Fruit fly (Drosophila melanogaster) whole organism, embryonic: ENCODE measurements around the gene Phs.

Source experiments
- ATbp ChIP-seq: fragments of 200-800 bp; sonication (Bioruptor generic); optimal IDR thresholded peaks from 2 replicates; lab custom pipeline; 2017; ENCODE audit warnings: missing biosample characterization, mild to moderate bottlenecking, missing genetic modification characterization, missing genetic modification reagents
- BtbVII ChIP-seq: fragments of 200-800 bp; sonication (Bioruptor generic); optimal IDR thresholded peaks from 3 replicates; lab custom pipeline; 2017; ENCODE audit warnings: missing biosample characterization, mild to moderate bottlenecking, missing genetic modification characterization
- CG10209 ChIP-seq: fragments of 200-800 bp; sonication (Bioruptor generic); optimal IDR thresholded peaks from 3 replicates; lab custom pipeline; 2017; ENCODE audit warnings: missing biosample characterization, mild to moderate bottlenecking, missing genetic modification characterization, missing genetic modification reagents
- CG10267 ChIP-seq: fragments of 200-800 bp; sonication (Bioruptor generic); optimal IDR thresholded peaks from 2 replicates; lab custom pipeline; 2018; ENCODE audit warnings: missing biosample characterization, mild to moderate bottlenecking, missing genetic modification characterization, moderate library complexity
- CG11085 ChIP-seq: fragments of 200-800 bp; sonication (Bioruptor generic); IDR thresholded peaks from 2 replicates; pipeline ENCODE4 v1.3.6; 2022; ENCODE audit warnings: missing biosample characterization, missing genetic modification characterization
- CG11247 ChIP-seq: fragments of 200-800 bp; sonication (Bioruptor generic); IDR thresholded peaks from 2 replicates; pipeline ENCODE4 v1.3.6; 2022; ENCODE audit warnings: missing biosample characterization, missing genetic modification characterization
- CG12104 ChIP-seq: fragments of 200-800 bp; sonication (Bioruptor generic); optimal IDR thresholded peaks from 3 replicates; lab custom pipeline; 2016; ENCODE audit warnings: missing biosample characterization, missing genetic modification characterization
- CG12391 ChIP-seq: fragments of 200-800 bp; sonication (Bioruptor generic); optimal IDR thresholded peaks from 3 replicates; lab custom pipeline; 2018; ENCODE audit warnings: missing biosample characterization, mild to moderate bottlenecking, missing genetic modification characterization, moderate library complexity
- CG15601 ChIP-seq: fragments of 200-800 bp; sonication (Bioruptor generic); optimal IDR thresholded peaks from 3 replicates; lab custom pipeline; 2019; ENCODE audit warnings: missing biosample characterization, mild to moderate bottlenecking, missing genetic modification characterization, moderate library complexity
- CG17385 ChIP-seq: fragments of 200-800 bp; sonication (Bioruptor generic); optimal IDR thresholded peaks from 3 replicates; lab custom pipeline; 2018; ENCODE audit warnings: missing biosample characterization, mild to moderate bottlenecking, missing genetic modification characterization
- CG2712 ChIP-seq: fragments of 200-800 bp; optimal IDR thresholded peaks from 3 replicates; lab custom pipeline; 2019; ENCODE audit warnings: missing biosample characterization, mild to moderate bottlenecking, missing genetic modification characterization, moderate library complexity
- CG30403 ChIP-seq: fragments of 200-800 bp; sonication (Bioruptor generic); optimal IDR thresholded peaks from 3 replicates; lab custom pipeline; 2016; ENCODE audit warnings: missing biosample characterization, missing genetic modification characterization
- CG32772 ChIP-seq: fragments of 200-800 bp; sonication (Bioruptor generic); IDR thresholded peaks from 2 replicates; pipeline ENCODE4 v1.3.6; 2022; ENCODE audit warnings: missing biosample characterization, missing genetic modification characterization
- CG3281 ChIP-seq: fragments of 200-800 bp; sonication (Bioruptor generic); optimal IDR thresholded peaks from 3 replicates; lab custom pipeline; 2017; ENCODE audit warnings: missing biosample characterization, mild to moderate bottlenecking, missing genetic modification characterization
- CG34224 ChIP-seq: fragments of 200-800 bp; sonication (Bioruptor generic); IDR thresholded peaks from 3 replicates; pipeline ENCODE4 v1.3.6; 2022; ENCODE audit warnings: missing biosample characterization, missing genetic modification characterization; ENCODE audit not compliant: partially characterized antibody
- CG3838 ChIP-seq: fragments of 200-800 bp; sonication (Bioruptor generic); optimal IDR thresholded peaks from 3 replicates; lab custom pipeline; 2016; ENCODE audit warnings: missing biosample characterization, missing genetic modification characterization
- CG3847 ChIP-seq: fragments of 200-800 bp; sonication (Bioruptor generic); IDR thresholded peaks from 2 replicates; pipeline ENCODE4 v1.3.6; 2022; ENCODE audit warnings: missing biosample characterization, missing genetic modification characterization
- CG4730 ChIP-seq: fragments of 200-800 bp; sonication (Bioruptor generic); IDR thresholded peaks from 2 replicates; pipeline ENCODE4 v1.3.6; 2022; ENCODE audit warnings: missing biosample characterization, missing genetic modification characterization
- CG4820 ChIP-seq: fragments of 200-800 bp; sonication (Bioruptor generic); optimal IDR thresholded peaks from 3 replicates; lab custom pipeline; 2016; ENCODE audit warnings: missing biosample characterization, missing genetic modification characterization
- CG7271 ChIP-seq: fragments of 200-800 bp; sonication (Bioruptor generic); optimal IDR thresholded peaks from 2 replicates; lab custom pipeline; 2018; ENCODE audit warnings: missing biosample characterization, mild to moderate bottlenecking, missing genetic modification characterization, moderate library complexity
- CG7357 ChIP-seq: fragments of 200-800 bp; sonication (Bioruptor generic); IDR thresholded peaks from 3 replicates; pipeline ENCODE4 v1.3.6; 2022; ENCODE audit warnings: missing biosample characterization, missing genetic modification characterization
- CG7987 ChIP-seq: fragments of 200-800 bp; sonication (Bioruptor generic); optimal IDR thresholded peaks from 2 replicates; lab custom pipeline; 2018; ENCODE audit warnings: missing biosample characterization, mild to moderate bottlenecking, missing genetic modification characterization, moderate library complexity
- CG8388 ChIP-seq: fragments of 200-800 bp; sonication (Bioruptor generic); optimal IDR thresholded peaks from 2 replicates; lab custom pipeline; 2019; ENCODE audit warnings: missing biosample characterization, mild to moderate bottlenecking, missing genetic modification characterization, moderate library complexity
- Dad ChIP-seq: fragments of 200-800 bp; sonication (Bioruptor generic); optimal IDR thresholded peaks from 3 replicates; lab custom pipeline; 2016; ENCODE audit warnings: missing biosample characterization, missing genetic modification characterization
- Fer3 ChIP-seq: fragments of 200-800 bp; sonication (Bioruptor generic); optimal IDR thresholded peaks from 2 replicates; lab custom pipeline; 2018; ENCODE audit warnings: missing biosample characterization, mild to moderate bottlenecking, missing genetic modification characterization, moderate library complexity
- HLHmδ ChIP-seq: fragments of 200-800 bp; sonication (Bioruptor generic); optimal IDR thresholded peaks from 2 replicates; lab custom pipeline; 2018; ENCODE audit warnings: missing biosample characterization, mild to moderate bottlenecking, missing genetic modification characterization, moderate library complexity
- HmgZ ChIP-seq: fragments of 200-800 bp; sonication (Bioruptor generic); optimal IDR thresholded peaks from 2 replicates; lab custom pipeline; 2018; ENCODE audit warnings: missing biosample characterization, mild to moderate bottlenecking, missing genetic modification characterization
- Hr39 ChIP-seq: fragments of >200 bp; optimal IDR thresholded peaks from 2 replicates; lab custom pipeline; 2017
- Hsf ChIP-seq: fragments of 200-800 bp; sonication (Bioruptor generic); optimal IDR thresholded peaks from 3 replicates; lab custom pipeline; 2016; ENCODE audit warnings: missing biosample characterization, missing genetic modification characterization
- MESR4 ChIP-seq: fragments of 200-800 bp; sonication (Bioruptor generic); optimal IDR thresholded peaks from 2 replicates; lab custom pipeline; 2018; ENCODE audit warnings: missing biosample characterization, mild to moderate bottlenecking, missing genetic modification characterization, moderate library complexity
- Meics ChIP-seq: fragments of 200-800 bp; sonication (Bioruptor generic); optimal IDR thresholded peaks from 2 replicates; lab custom pipeline; 2017; ENCODE audit warnings: missing biosample characterization, mild to moderate bottlenecking, missing genetic modification characterization
- Nf-YB ChIP-seq: fragments of 200-800 bp; sonication (Bioruptor generic); optimal IDR thresholded peaks from 3 replicates; lab custom pipeline; 2019; ENCODE audit warnings: missing biosample characterization, mild to moderate bottlenecking, missing genetic modification characterization, moderate library complexity
- Six4 ChIP-seq: fragments of 200-800 bp; sonication (Bioruptor generic); optimal IDR thresholded peaks from 2 replicates; lab custom pipeline; 2016; ENCODE audit warnings: missing biosample characterization, missing genetic modification characterization
- Xbp1 ChIP-seq: fragments of 200-800 bp; sonication (Bioruptor generic); optimal IDR thresholded peaks from 3 replicates; lab custom pipeline; 2016; ENCODE audit warnings: missing biosample characterization, mild to moderate bottlenecking, missing genetic modification characterization
- bbx ChIP-seq: fragments of 200-800 bp; sonication (Bioruptor generic); IDR thresholded peaks from 2 replicates; pipeline ENCODE4 v1.3.6; 2022; ENCODE audit warnings: missing biosample characterization, missing genetic modification characterization; ENCODE audit not compliant: partially characterized antibody
- btn ChIP-seq: fragments of 200-800 bp; sonication (Bioruptor generic); optimal IDR thresholded peaks from 2 replicates; lab custom pipeline; 2016; ENCODE audit warnings: missing biosample characterization, missing genetic modification characterization
- crp ChIP-seq, 2 experiments: fragments of 200-800 bp; sonication (Bioruptor generic); optimal IDR thresholded peaks; 2 replicates in 1 of 2; 3 replicates in 1 of 2; lab custom pipeline; 2017; ENCODE audit warnings: missing biosample characterization in 2 of 2, missing genetic modification characterization in 2 of 2, mild to moderate bottlenecking in 1 of 2, moderate library complexity in 1 of 2
- dan ChIP-seq: fragments of 200-800 bp; sonication (Bioruptor generic); IDR thresholded peaks from 2 replicates; pipeline ENCODE4 v1.3.6; 2022; ENCODE audit warnings: missing biosample characterization, missing genetic modification characterization
- dimm ChIP-seq: fragments of 200-800 bp; sonication (Bioruptor generic); IDR thresholded peaks from 2 replicates; pipeline ENCODE4 v1.3.6; 2022; ENCODE audit warnings: missing biosample characterization, missing genetic modification characterization
- dysf ChIP-seq: fragments of 200-800 bp; sonication (Bioruptor generic); IDR thresholded peaks from 3 replicates; pipeline ENCODE4 v1.3.6; 2022; ENCODE audit warnings: missing biosample characterization, missing genetic modification characterization
- en ChIP-seq: fragments of 200-800 bp; sonication (Bioruptor generic); optimal IDR thresholded peaks from 2 replicates; lab custom pipeline; 2016; ENCODE audit warnings: missing biosample characterization, missing genetic modification characterization
- eyg ChIP-seq: fragments of 200-800 bp; sonication (Bioruptor generic); optimal IDR thresholded peaks from 3 replicates; lab custom pipeline; 2016; ENCODE audit warnings: missing biosample characterization, missing genetic modification characterization
- jing ChIP-seq: fragments of 200-800 bp; sonication (Bioruptor generic); optimal IDR thresholded peaks from 2 replicates; lab custom pipeline; 2018; ENCODE audit warnings: missing biosample characterization, mild to moderate bottlenecking, missing genetic modification characterization
- lbe ChIP-seq: fragments of 200-800 bp; sonication (Bioruptor generic); optimal IDR thresholded peaks from 2 replicates; lab custom pipeline; 2016; ENCODE audit warnings: missing biosample characterization, mild to moderate bottlenecking, missing genetic modification characterization
- lola ChIP-seq, 3 experiments: fragments of >200 bp in 2 of 3; fragments of 200-800 bp in 1 of 3; sonication (Bioruptor generic) in 1 of 3; optimal IDR thresholded peaks; 2 replicates each; lab custom pipeline; 2017 to 2019; ENCODE audit warnings: missing biosample characterization in 3 of 3, missing genetic modification characterization in 3 of 3, mild to moderate bottlenecking in 1 of 3, moderate library complexity in 1 of 3
- nom ChIP-seq: fragments of 200-800 bp; sonication (Bioruptor generic); optimal IDR thresholded peaks from 2 replicates; lab custom pipeline; 2017; ENCODE audit warnings: missing biosample characterization, missing genetic modification characterization, mild to moderate bottlenecking, moderate library complexity, missing genetic modification reagents
- slbo ChIP-seq: fragments of 200-800 bp; sonication (Bioruptor generic); IDR thresholded peaks from 2 replicates; pipeline ENCODE4 v1.3.6; 2022; ENCODE audit warnings: missing biosample characterization, missing genetic modification characterization
- ssp ChIP-seq: fragments of 200-800 bp; sonication (Bioruptor generic); IDR thresholded peaks from 2 replicates; pipeline ENCODE4 v1.3.6; 2022; ENCODE audit warnings: missing biosample characterization, missing genetic modification characterization
- sug ChIP-seq: fragments of 200-800 bp; optimal IDR thresholded peaks from 2 replicates; lab custom pipeline; 2019; ENCODE audit warnings: missing biosample characterization, mild to moderate bottlenecking, missing genetic modification characterization, moderate library complexity
- zen2 ChIP-seq: fragments of 200-800 bp; sonication (Bioruptor generic); IDR thresholded peaks from 3 replicates; pipeline ENCODE4 v1.3.6; 2022; ENCODE audit warnings: missing biosample characterization, missing genetic modification characterization; ENCODE audit not compliant: partially characterized antibody
- zfh2 ChIP-seq: fragments of 200-800 bp; sonication (Bioruptor generic); optimal IDR thresholded peaks from 2 replicates; lab custom pipeline; 2016; ENCODE audit warnings: missing biosample characterization, missing genetic modification characterization

Phs gene

DNA sequence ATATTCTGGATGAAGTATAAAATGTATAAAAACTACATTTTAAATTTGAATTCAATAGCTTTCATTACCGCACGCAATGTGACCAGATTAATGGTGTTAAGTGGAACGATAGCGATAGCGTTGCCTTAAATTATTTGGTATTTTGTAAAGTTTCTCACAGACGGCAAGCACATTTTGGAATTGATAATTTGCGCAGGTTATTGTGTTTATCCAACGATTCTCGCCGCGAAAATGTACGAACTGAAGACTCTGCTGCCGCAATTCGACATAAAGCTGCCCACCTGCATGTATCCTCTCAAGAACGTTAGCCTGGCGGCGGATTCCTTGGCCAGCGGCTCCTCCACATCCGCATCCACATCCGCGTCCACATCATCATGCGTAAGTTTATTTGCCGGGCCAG lies 36.2 kb upstream of the Phs start, which contains the start of gene AIMP2 (continued):
- TF ChIP-seq CG10209 (GFP tag; lab: Kevin White, UChicago) (no peak), sug (tag; lab: Kevin White, UChicago) (no peak), CG10267 (tag; lab: Kevin White, UChicago) (peak; percentile 18), CG11085 (GFP tag; lab: Robert Waterston, UW) (no peak), lola (GFP tag; optimal IDR thresholded peaks at IDR 0.05; lab: Kevin White, UChicago) (no peak), slbo (GFP tag; lab: Robert Waterston, UW) (no peak), CG12104 (no peak), CG8388 (GFP tag; lab: Kevin White, UChicago) (no peak), CG3847 (GFP tag; lab: Robert Waterston, UW) (peak; percentile 24; the same call in 1 of the 2 replicates), CG17385 (no peak), HmgZ (tag; lab: Kevin White, UChicago) (no peak), dimm (GFP tag; lab: Robert Waterston, UW) (no peak), CG34224 (0 out of 3 replicates have a peak, but pooled peaks have one; percentile 20), Meics (GFP tag; lab: Kevin White, UChicago) (no peak), Dad (no peak), jing (GFP tag; lab: Kevin White, UChicago) (no peak), ATbp (GFP tag; lab: Kevin White, UChicago) (no peak), CG30403 (GFP tag; lab: Kevin White, UChicago) (no peak), bbx (GFP tag; lab: Robert Waterston, UW) (0 out of 2 replicates have a peak, but pooled peaks have one; percentile 50), CG2712 (tag; lab: Kevin White, UChicago) (no peak), HLHmδ (GFP tag; lab: Kevin White, UChicago) (no peak), Hsf (GFP tag; lab: Kevin White, UChicago) (no peak), Nf-YB (no peak), btn (no peak), zen2 (GFP tag; lab: Robert Waterston, UW) (no peak), CG32772 (no peak), CG7271 (tag; lab: Kevin White, UChicago) (no peak), Hr39 (lab: Kevin White, UChicago) (no peak), crp (GFP tag; optimal IDR thresholded peaks at IDR 0.05; lab: Kevin White, UChicago) (no peak), CG11247 (GFP tag; lab: Robert Waterston, UW) (no peak), Xbp1 (GFP tag; lab: Kevin White, UChicago) (no peak), en (no peak), CG15601 (tag; lab: Kevin White, UChicago) (no peak), eyg (GFP tag; lab: Kevin White, UChicago) (no peak), nom (no peak), CG4820 (GFP tag; lab: Kevin White, UChicago) (no peak), BtbVII (GFP tag; lab: Kevin White, UChicago) (no peak), ssp (GFP tag; lab: Robert Waterston, UW) (no peak), dysf (GFP tag; lab: Robert Waterston, UW) (no peak), dan (GFP tag; lab: Robert Waterston, UW) (no peak), CG3281 (GFP tag; lab: Kevin White, UChicago) (no peak), CG7357 (GFP tag; lab: Robert Waterston, UW) (no peak), CG3838 (no peak), Fer3 (no peak), CG7987 (GFP tag; lab: Kevin White, UChicago) (no peak), lbe (GFP tag; lab: Kevin White, UChicago) (no peak), zfh2 (GFP tag; lab: Kevin White, UChicago) (no peak), Six4 (no peak), MESR4 (GFP tag; lab: Kevin White, UChicago) (peak; percentile 76), CG4730 (no peak), CG12391 (tag; lab: Kevin White, UChicago) (no peak)
